Worm (Caenorhabditis elegans) whole organism, young adult: ENCODE measurements around the gene C31C9.6.

ENCODE experiments used
- F49E8.2 ChIP-seq: sonication (generic microtip); optimal IDR thresholded peaks from 3 replicates; lab custom pipeline; 2017; ENCODE audit warnings: missing genetic modification characterization, mild to moderate bottlenecking, missing compliant biosample characterization, antibody characterized with exemption, moderate library complexity; ENCODE audit not compliant: insufficient read depth
- ama-1 ChIP-seq, 3 experiments: fragments of 150-350 bp in 1 of 3; sonication (generic microtip) in 2 of 3; optimal IDR thresholded peaks; 2 replicates each; lab custom pipeline; 2014 to 2018; ENCODE audit warnings: missing biosample characterization in 2 of 3, missing genetic modification characterization in 2 of 3, missing genetic modification reagents in 2 of 3
- athp-1 ChIP-seq: sonication (generic microtip); optimal IDR thresholded peaks from 2 replicates; lab custom pipeline; 2017; ENCODE audit warnings: mild to moderate bottlenecking, missing genetic modification characterization, missing compliant biosample characterization
- ceh-79 ChIP-seq: sonication (generic microtip); optimal IDR thresholded peaks from 2 replicates; lab custom pipeline; 2017; ENCODE audit warnings: mild to moderate bottlenecking, missing genetic modification characterization, missing compliant biosample characterization
- dpl-1 ChIP-seq: fragments of 150-350 bp; optimal IDR thresholded peaks from 2 replicates; lab custom pipeline; 2014; ENCODE audit warnings: missing biosample characterization, missing genetic modification reagents, missing genetic modification characterization
- mes-4 ChIP-seq: sonication (generic microtip); optimal IDR thresholded peaks from 2 replicates; lab custom pipeline; 2016; ENCODE audit warnings: missing genotype, missing genetic modification characterization, missing compliant biosample characterization
- nhr-27 ChIP-seq: fragments of 200-800 bp; sonication (Bioruptor generic); optimal IDR thresholded peaks from 2 replicates; lab custom pipeline; 2018; ENCODE audit warnings: mild to moderate bottlenecking, missing genetic modification characterization, moderate library complexity, missing compliant biosample characterization
- repo-1 ChIP-seq: sonication (generic microtip); optimal IDR thresholded peaks from 2 replicates; lab custom pipeline; 2017; ENCODE audit warnings: mild to moderate bottlenecking, missing genetic modification characterization, missing compliant biosample characterization
- snpc-4 ChIP-seq, 5 experiments: fragments of 150-350 bp in 1 of 5; sonication (generic microtip) in 4 of 5; optimal IDR thresholded peaks; 2 replicates each; lab custom pipeline; 2014 to 2018; ENCODE audit warnings: missing genetic modification characterization in 5 of 5, missing biosample characterization in 3 of 5, antibody characterized with exemption in 2 of 5, mild to moderate bottlenecking in 2 of 5, missing compliant biosample characterization in 2 of 5, missing genotype in 2 of 5, moderate library complexity in 2 of 5, missing genetic modification reagents in 1 of 5
- tlf-1 ChIP-seq: fragments of 200-800 bp; sonication (Bioruptor generic); optimal IDR thresholded peaks from 2 replicates; lab custom pipeline; 2018; ENCODE audit warnings: mild to moderate bottlenecking, missing genetic modification characterization, missing compliant biosample characterization
- xnd-1 ChIP-seq: sonication (generic microtip); optimal IDR thresholded peaks from 2 replicates; lab custom pipeline; 2016; ENCODE audit warnings: missing genotype, missing genetic modification reagents, missing genetic modification characterization, missing compliant biosample characterization
- ztf-3 ChIP-seq: fragments of 200-800 bp; sonication (Bioruptor generic); optimal IDR thresholded peaks from 2 replicates; lab custom pipeline; 2018; ENCODE audit warnings: mild to moderate bottlenecking, missing genetic modification characterization, missing compliant biosample characterization

DNA sequence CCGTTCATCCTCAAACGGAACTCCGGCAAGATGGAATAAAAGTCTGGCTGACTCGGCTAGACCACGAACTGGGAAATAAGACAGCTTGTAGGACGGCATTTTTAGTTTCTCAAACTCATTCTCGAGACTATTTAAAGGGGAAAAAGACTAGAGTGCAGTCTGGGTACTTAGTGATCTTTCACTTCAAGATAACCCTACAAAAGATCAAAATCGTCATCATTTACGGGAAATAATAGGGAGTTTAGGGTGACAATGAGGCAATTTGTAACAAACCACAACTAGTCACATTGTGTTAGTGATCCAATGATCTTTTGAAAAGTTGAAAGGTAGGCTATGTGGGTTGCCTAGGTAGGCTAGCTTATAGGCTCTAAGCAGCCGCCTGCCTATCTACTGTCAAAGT, 45.9 kb downstream of the C31C9.6 start, which contains the start of gene gst-14:
- TF ChIP-seq tlf-1 (GFP tag; lab: Kevin White, UChicago): no peak
- TF ChIP-seq athp-1 (tag; lab: Kevin White, UChicago): no peak
- TF ChIP-seq dpl-1 (GFP tag; lab: Kevin White, UChicago): no peak
- no peak for TF ChIP-seq xnd-1 (tag; lab: Kevin White, UChicago)
- no peak for TF ChIP-seq ztf-3 (GFP tag; lab: Kevin White, UChicago)
- no peak for TF ChIP-seq mes-4
- TF ChIP-seq snpc-4 (GFP tag; optimal IDR thresholded peaks at IDR 0.05; lab: Kevin White, UChicago): no peak
- TF ChIP-seq snpc-4 (tag; optimal IDR thresholded peaks at IDR 0.05; lab: Kevin White, UChicago): no peak
- no peak for TF ChIP-seq ama-1 (optimal IDR thresholded peaks at IDR 0.05; lab: Kevin White, UChicago)
- TF ChIP-seq ama-1 (GFP tag; optimal IDR thresholded peaks at IDR 0.05; lab: Kevin White, UChicago): no peak
- no peak for TF ChIP-seq nhr-27
- no peak for TF ChIP-seq repo-1
- TF ChIP-seq F49E8.2 (tag; lab: Kevin White, UChicago): no peak
- TF ChIP-seq ceh-79: no peak
